Worm (Caenorhabditis elegans) whole organism, L3 larva: ENCODE data around the gene lgc-54.

Experiments
- ceh-82 ChIP-seq: fragments of 150-350 bp; optimal IDR thresholded peaks from 2 replicates; lab custom pipeline; 2014; ENCODE audit warnings: missing biosample characterization, missing genetic modification characterization
- ceh-9 ChIP-seq: sonication (generic microtip); optimal IDR thresholded peaks from 2 replicates; lab custom pipeline; 2018; ENCODE audit warnings: missing biosample characterization, missing genetic modification characterization
- egl-27 ChIP-seq: sonication (generic microtip); optimal IDR thresholded peaks from 4 replicates; lab custom pipeline; 2017; ENCODE audit warnings: missing biosample characterization, missing genetic modification reagents, missing genetic modification characterization
- elt-1 ChIP-seq: fragments of 150-350 bp; optimal IDR thresholded peaks from 2 replicates; lab custom pipeline; 2014; ENCODE audit warnings: missing biosample characterization, missing genetic modification characterization
- fkh-10 ChIP-seq: sonication (generic microtip); optimal IDR thresholded peaks from 2 replicates; lab custom pipeline; 2017; ENCODE audit warnings: missing biosample characterization, missing genetic modification reagents, missing genetic modification characterization
- fos-1 ChIP-seq: fragments of 150-350 bp; optimal IDR thresholded peaks from 2 replicates; lab custom pipeline; 2014; ENCODE audit warnings: missing biosample characterization, missing genetic modification characterization
- nhr-11 ChIP-seq: fragments of 150-350 bp; optimal IDR thresholded peaks from 2 replicates; lab custom pipeline; 2014; ENCODE audit warnings: missing biosample characterization, missing genetic modification characterization
- nhr-237 ChIP-seq: fragments of 150-350 bp; optimal IDR thresholded peaks from 2 replicates; lab custom pipeline; 2014; ENCODE audit warnings: missing biosample characterization, missing genetic modification characterization
- nhr-28 ChIP-seq: fragments of 150-350 bp; optimal IDR thresholded peaks from 2 replicates; lab custom pipeline; 2014; ENCODE audit warnings: missing biosample characterization, missing genetic modification characterization
- ztf-11 ChIP-seq: fragments of 150-350 bp; optimal IDR thresholded peaks from 2 replicates; lab custom pipeline; 2014; ENCODE audit warnings: missing biosample characterization, missing genetic modification characterization

DNA sequence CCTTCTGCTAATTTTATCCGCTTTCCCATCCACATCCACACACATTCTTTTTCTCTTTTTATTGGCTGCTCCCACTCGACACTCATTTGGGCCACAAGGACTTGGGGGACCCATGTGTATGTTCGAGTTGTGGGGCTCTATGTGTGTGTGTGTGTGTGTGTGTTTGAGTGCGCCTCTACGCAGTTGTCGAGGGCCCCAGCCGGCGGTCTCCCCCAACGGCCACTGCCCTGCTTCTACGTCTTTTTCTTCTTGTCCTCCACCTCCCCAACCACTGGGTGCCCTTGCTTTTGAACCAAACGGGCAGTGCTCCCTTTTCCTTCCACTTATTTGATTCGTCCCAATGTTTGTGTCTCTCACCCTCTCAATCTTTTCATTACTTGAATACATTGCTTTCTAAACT is 34.2 kb upstream of the lgc-54 start:
- TF ChIP-seq ceh-82 (tag; lab: Kevin White, UChicago) = no peak
- no peak for TF ChIP-seq egl-27 (tag; lab: Kevin White, UChicago)
- TF ChIP-seq ceh-9 (tag; lab: Kevin White, UChicago) = no peak
- no peak for TF ChIP-seq fos-1 (tag; lab: Kevin White, UChicago)
- TF ChIP-seq fkh-10 (GFP tag; lab: Kevin White, UChicago) = no peak
- TF ChIP-seq elt-1 (tag; lab: Kevin White, UChicago) = no peak
- no peak for TF ChIP-seq nhr-11
- no peak for TF ChIP-seq nhr-237
- no peak for TF ChIP-seq ztf-11 (tag; lab: Kevin White, UChicago)
- TF ChIP-seq nhr-28 = no peak
